Fruit fly (Drosophila melanogaster) whole organism, embryonic: ENCODE results near the gene qtc.

Source experiments
- ATbp ChIP-seq: fragments of 200-800 bp; sonication (Bioruptor generic); optimal IDR thresholded peaks from 2 replicates; lab custom pipeline; 2017; ENCODE audit warnings: missing biosample characterization, mild to moderate bottlenecking, missing genetic modification characterization, missing genetic modification reagents
- Abd-B ChIP-seq: fragments of 200-800 bp; sonication (Bioruptor generic); optimal IDR thresholded peaks from 2 replicates; lab custom pipeline; 2018; ENCODE audit warnings: missing biosample characterization, mild to moderate bottlenecking, missing genetic modification characterization, moderate library complexity
- Ada2b ChIP-seq: fragments of 200-800 bp; sonication (Bioruptor generic); IDR thresholded peaks from 2 replicates; pipeline ENCODE4 v1.3.6; 2022; ENCODE audit warnings: missing biosample characterization, missing genetic modification characterization
- CG1024 ChIP-seq: fragments of 200-800 bp; sonication (Bioruptor generic); IDR thresholded peaks from 2 replicates; pipeline ENCODE4 v1.3.6; 2022; ENCODE audit warnings: missing biosample characterization, missing genetic modification characterization
- CG10431 ChIP-seq: fragments of 200-800 bp; sonication (Bioruptor generic); optimal IDR thresholded peaks from 3 replicates; lab custom pipeline; 2018; ENCODE audit warnings: missing biosample characterization, mild to moderate bottlenecking, missing genetic modification characterization
- CG11504 ChIP-seq: fragments of 200-800 bp; sonication (Bioruptor generic); optimal IDR thresholded peaks from 3 replicates; lab custom pipeline; 2019; ENCODE audit warnings: missing biosample characterization, mild to moderate bottlenecking, missing genetic modification characterization, moderate library complexity
- CG1233 ChIP-seq: fragments of 200-800 bp; sonication (Bioruptor generic); optimal IDR thresholded peaks from 4 replicates; lab custom pipeline; 2018; ENCODE audit warnings: missing biosample characterization, mild to moderate bottlenecking, missing genetic modification characterization
- CG14014 ChIP-seq: fragments of 200-800 bp; sonication (Bioruptor generic); IDR thresholded peaks from 2 replicates; pipeline ENCODE4 v1.3.6; 2022; ENCODE audit warnings: missing biosample characterization, missing genetic modification characterization
- CG17568 ChIP-seq: fragments of 200-800 bp; sonication (Bioruptor generic); optimal IDR thresholded peaks from 2 replicates; lab custom pipeline; 2018; ENCODE audit warnings: missing biosample characterization, mild to moderate bottlenecking, missing genetic modification characterization, moderate library complexity
- CG18599 ChIP-seq: fragments of 200-800 bp; sonication (Bioruptor generic); optimal IDR thresholded peaks from 3 replicates; lab custom pipeline; 2017; ENCODE audit warnings: missing biosample characterization, missing genetic modification characterization, mild to moderate bottlenecking, moderate library complexity, missing genetic modification reagents
- CG30020 ChIP-seq: fragments of 200-800 bp; optimal IDR thresholded peaks from 2 replicates; lab custom pipeline; 2019; ENCODE audit warnings: missing biosample characterization, mild to moderate bottlenecking, missing genetic modification characterization, moderate library complexity
- CG4854 ChIP-seq: fragments of 200-800 bp; sonication (Bioruptor generic); optimal IDR thresholded peaks from 2 replicates; lab custom pipeline; 2016; ENCODE audit warnings: missing biosample characterization, missing genetic modification characterization, inconsistent platforms
- CG8290 ChIP-seq, 3 experiments: fragments of 200-800 bp; sonication (Bioruptor generic); optimal IDR thresholded peaks; 2 replicates each; lab custom pipeline; 2016 to 2019; ENCODE audit warnings: missing biosample characterization in 3 of 3, missing genetic modification characterization in 3 of 3, mild to moderate bottlenecking in 2 of 3, moderate library complexity in 1 of 3
- CG9609 ChIP-seq: fragments of 200-800 bp; sonication (Bioruptor generic); optimal IDR thresholded peaks from 3 replicates; lab custom pipeline; 2016; ENCODE audit warnings: missing biosample characterization, missing genetic modification characterization
- CG9876 ChIP-seq: fragments of 200-800 bp; sonication (Bioruptor generic); optimal IDR thresholded peaks from 2 replicates; lab custom pipeline; 2016; ENCODE audit warnings: missing biosample characterization, missing genetic modification characterization
- CG9932 ChIP-seq: fragments of 200-800 bp; sonication (Bioruptor generic); IDR thresholded peaks from 2 replicates; pipeline ENCODE4 v1.3.6; 2022; ENCODE audit warnings: missing biosample characterization, missing genetic modification characterization
- Dfd ChIP-seq, 2 experiments: fragments of >200 bp; optimal IDR thresholded peaks; 2 replicates each; lab custom pipeline; 2017; ENCODE audit warnings: missing biosample characterization in 2 of 2, missing genetic modification characterization in 2 of 2
- E2f2 ChIP-seq: fragments of 200-800 bp; sonication (Bioruptor generic); IDR thresholded peaks from 2 replicates; pipeline ENCODE4 v1.3.6; 2022; ENCODE audit warnings: missing biosample characterization, missing genetic modification characterization
- Gug ChIP-seq: fragments of 200-800 bp; sonication (Bioruptor generic); IDR thresholded peaks from 4 replicates; pipeline ENCODE4 v1.3.6; 2022; ENCODE audit warnings: missing biosample characterization, missing genetic modification characterization
- Hand ChIP-seq: fragments of 200-800 bp; sonication (Bioruptor generic); optimal IDR thresholded peaks from 2 replicates; lab custom pipeline; 2017; ENCODE audit warnings: mild to moderate bottlenecking, missing biosample characterization, missing genetic modification reagents, missing genetic modification characterization
- Hmx ChIP-seq: fragments of 200-800 bp; sonication (Bioruptor generic); optimal IDR thresholded peaks from 2 replicates; lab custom pipeline; 2016; ENCODE audit warnings: missing biosample characterization, missing genetic modification characterization
- Hr51 ChIP-seq, 2 experiments: fragments of 200-800 bp; sonication (Bioruptor generic); optimal IDR thresholded peaks; 2 replicates in 1 of 2; 3 replicates in 1 of 2; lab custom pipeline; 2016 to 2018; ENCODE audit warnings: missing biosample characterization in 2 of 2, missing genetic modification characterization in 2 of 2, mild to moderate bottlenecking in 1 of 2, moderate library complexity in 1 of 2
- Max ChIP-seq: fragments of 200-800 bp; sonication (Bioruptor generic); optimal IDR thresholded peaks from 2 replicates; lab custom pipeline; 2016; ENCODE audit warnings: missing biosample characterization, mild to moderate bottlenecking, missing genetic modification characterization
- Meics ChIP-seq: fragments of 200-800 bp; sonication (Bioruptor generic); optimal IDR thresholded peaks from 2 replicates; lab custom pipeline; 2017; ENCODE audit warnings: missing biosample characterization, mild to moderate bottlenecking, missing genetic modification characterization
- Myb ChIP-seq: fragments of 200-800 bp; sonication (Bioruptor generic); optimal IDR thresholded peaks from 2 replicates; lab custom pipeline; 2016; ENCODE audit warnings: missing biosample characterization, missing genetic modification characterization
- NK7.1 ChIP-seq: fragments of 200-800 bp; sonication (Bioruptor generic); optimal IDR thresholded peaks from 3 replicates; lab custom pipeline; 2016; ENCODE audit warnings: missing biosample characterization, missing genetic modification characterization
- Oaz ChIP-seq: fragments of 200-800 bp; sonication (Bioruptor generic); IDR thresholded peaks from 2 replicates; pipeline ENCODE4 v1.3.6; 2022; ENCODE audit warnings: missing biosample characterization, missing genetic modification characterization
- PHDP ChIP-seq: fragments of 200-800 bp; sonication (Bioruptor generic); optimal IDR thresholded peaks from 3 replicates; lab custom pipeline; 2018; ENCODE audit warnings: missing biosample characterization, mild to moderate bottlenecking, missing genetic modification characterization, moderate library complexity
- Sox102F ChIP-seq: fragments of 200-800 bp; sonication (Bioruptor generic); optimal IDR thresholded peaks from 2 replicates; lab custom pipeline; 2018; ENCODE audit warnings: missing biosample characterization, mild to moderate bottlenecking, missing genetic modification characterization, moderate library complexity
- Sry-β ChIP-seq: fragments of 200-800 bp; sonication (Bioruptor generic); optimal IDR thresholded peaks from 2 replicates; lab custom pipeline; 2018; ENCODE audit warnings: missing biosample characterization, mild to moderate bottlenecking, missing genetic modification characterization, moderate library complexity
- Stat92E ChIP-seq, 3 experiments: fragments of >200 bp in 2 of 3; fragments of 200-800 bp in 1 of 3; sonication (Bioruptor generic) in 1 of 3; optimal IDR thresholded peaks; 2 replicates each; lab custom pipeline; 2017 to 2019; ENCODE audit warnings: missing biosample characterization in 3 of 3, missing genetic modification characterization in 3 of 3, mild to moderate bottlenecking in 1 of 3, moderate library complexity in 1 of 3
- ac ChIP-seq: fragments of 200-800 bp; sonication (Bioruptor generic); optimal IDR thresholded peaks from 3 replicates; lab custom pipeline; 2017; ENCODE audit warnings: missing biosample characterization, mild to moderate bottlenecking, missing genetic modification characterization
- cas ChIP-seq: fragments of 200-800 bp; sonication (Bioruptor generic); IDR thresholded peaks from 2 replicates; pipeline ENCODE4 v1.3.6; 2022; ENCODE audit warnings: missing biosample characterization, missing genetic modification characterization
- cg ChIP-seq: fragments of 200-800 bp; sonication (Bioruptor generic); optimal IDR thresholded peaks from 3 replicates; lab custom pipeline; 2019; ENCODE audit warnings: missing biosample characterization, mild to moderate bottlenecking, missing genetic modification characterization, moderate library complexity
- ci ChIP-seq: fragments of 200-800 bp; sonication (Bioruptor generic); IDR thresholded peaks from 3 replicates; pipeline ENCODE4 v1.3.6; 2022; ENCODE audit warnings: missing biosample characterization, missing genetic modification characterization
- eve ChIP-seq, 2 experiments: fragments of >200 bp; optimal IDR thresholded peaks; 2 replicates each; lab custom pipeline; 2017; ENCODE audit warnings: missing biosample characterization in 2 of 2, missing genetic modification characterization in 2 of 2
- lilli ChIP-seq: fragments of 200-800 bp; sonication (Bioruptor generic); optimal IDR thresholded peaks from 3 replicates; lab custom pipeline; 2016; ENCODE audit warnings: missing biosample characterization, missing genetic modification characterization
- lola ChIP-seq, 3 experiments: fragments of >200 bp in 2 of 3; fragments of 200-800 bp in 1 of 3; sonication (Bioruptor generic) in 1 of 3; optimal IDR thresholded peaks; 2 replicates each; lab custom pipeline; 2017 to 2019; ENCODE audit warnings: missing biosample characterization in 3 of 3, missing genetic modification characterization in 3 of 3, mild to moderate bottlenecking in 1 of 3, moderate library complexity in 1 of 3
- mld ChIP-seq: fragments of 200-800 bp; sonication (Bioruptor generic); IDR thresholded peaks from 3 replicates; pipeline ENCODE4 v1.3.6; 2022; ENCODE audit warnings: missing biosample characterization, missing genetic modification characterization; ENCODE audit not compliant: partially characterized antibody
- nerfin-1 ChIP-seq: fragments of 200-800 bp; sonication (Bioruptor generic); optimal IDR thresholded peaks from 3 replicates; lab custom pipeline; 2019; ENCODE audit warnings: missing biosample characterization, mild to moderate bottlenecking, missing genetic modification characterization, moderate library complexity
- pita ChIP-seq: fragments of 200-800 bp; sonication (Bioruptor generic); optimal IDR thresholded peaks from 2 replicates; lab custom pipeline; 2017; ENCODE audit warnings: missing biosample characterization, mild to moderate bottlenecking, missing genetic modification characterization
- pzg ChIP-seq: fragments of 200-800 bp; sonication (Bioruptor generic); optimal IDR thresholded peaks from 3 replicates; lab custom pipeline; 2018; ENCODE audit warnings: missing biosample characterization, mild to moderate bottlenecking, missing genetic modification characterization, moderate library complexity
- ro ChIP-seq: fragments of 200-800 bp; sonication (Bioruptor generic); IDR thresholded peaks from 2 replicates; pipeline ENCODE4 v1.3.6; 2022; ENCODE audit warnings: missing biosample characterization, missing genetic modification characterization
- sna ChIP-seq: fragments of 200-800 bp; sonication (Bioruptor generic); IDR thresholded peaks from 2 replicates; pipeline ENCODE4 v1.3.6; 2022; ENCODE audit warnings: missing biosample characterization, missing genetic modification characterization; ENCODE audit not compliant: partially characterized antibody
- stwl ChIP-seq: fragments of 200-800 bp; sonication (Bioruptor generic); optimal IDR thresholded peaks from 3 replicates; lab custom pipeline; 2018; ENCODE audit warnings: missing biosample characterization, mild to moderate bottlenecking, missing genetic modification characterization, moderate library complexity
- tin ChIP-seq: fragments of 200-800 bp; sonication (Bioruptor generic); optimal IDR thresholded peaks from 3 replicates; lab custom pipeline; 2016; ENCODE audit warnings: missing biosample characterization, missing genetic modification characterization
- ttk ChIP-seq: fragments of 200-800 bp; sonication (Bioruptor generic); IDR thresholded peaks from 2 replicates; pipeline ENCODE4 v2.1.2; 2022; ENCODE audit warnings: missing biosample characterization, missing genetic modification characterization
- vfl ChIP-seq: fragments of 200-800 bp; sonication (Bioruptor generic); optimal IDR thresholded peaks from 2 replicates; lab custom pipeline; 2016; ENCODE audit warnings: missing biosample characterization, missing genetic modification characterization
- z ChIP-seq: fragments of 200-800 bp; sonication (Bioruptor generic); IDR thresholded peaks from 3 replicates; pipeline ENCODE4 v1.3.6; 2022; ENCODE audit warnings: missing biosample characterization, missing genetic modification characterization

qtc gene

dm6 chr2L:5113480-5114118 is 53.0 kb downstream of the qtc start:
- TF ChIP-seq nerfin-1 (tag; lab: Kevin White, UChicago) (peak; percentile 7), Max (GFP tag; lab: Kevin White, UChicago) (no peak), CG4854 (GFP tag; lab: Kevin White, UChicago) (no peak), CG18599 (GFP tag; lab: Kevin White, UChicago) (peak; percentile 23), ac (GFP tag; lab: Kevin White, UChicago) (no peak), Hand (GFP tag; lab: Kevin White, UChicago) (no peak), CG1233 (GFP tag; lab: Kevin White, UChicago) (peak; percentile 6), E2f2 (GFP tag; lab: Robert Waterston, UW) (peak; percentile 24; the same call in 1 of the 2 replicates), pzg (GFP tag; lab: Kevin White, UChicago) (no peak), Gug (no peak), Hr51 (GFP tag; optimal IDR thresholded peaks at IDR 0.05; lab: Kevin White, UChicago) (peak in 1 of 2 experiments; percentile 2), CG9876 (GFP tag; lab: Kevin White, UChicago) (no peak), CG14014 (peak; percentile 38; the same call in 1 of the 2 replicates), cas (GFP tag; lab: Robert Waterston, UW) (no peak), Stat92E (GFP tag; optimal IDR thresholded peaks at IDR 0.05; lab: Kevin White, UChicago) (no peak), Oaz (no peak), PHDP (tag; lab: Kevin White, UChicago) (peak; percentile 19), mld (no peak), Meics (GFP tag; lab: Kevin White, UChicago) (peak; percentile 12), lola (GFP tag; optimal IDR thresholded peaks at IDR 0.05; lab: Kevin White, UChicago) (no peak), CG1024 (no peak), z (GFP tag; lab: Robert Waterston, UW) (no peak), CG10431 (GFP tag; lab: Kevin White, UChicago) (no peak), Dfd (GFP tag; optimal IDR thresholded peaks at IDR 0.05; lab: Kevin White, UChicago) (no peak), stwl (tag; lab: Kevin White, UChicago) (no peak), CG30020 (no peak), Ada2b (GFP tag; lab: Robert Waterston, UW) (no peak), CG9932 (no peak), CG9609 (GFP tag; lab: Kevin White, UChicago) (no peak), Abd-B (no peak), NK7.1 (no peak), Sox102F (GFP tag; lab: Kevin White, UChicago) (peak; percentile 3), vfl (GFP tag; lab: Kevin White, UChicago) (no peak), CG17568 (GFP tag; lab: Kevin White, UChicago) (peak; percentile 12), CG8290 (GFP tag; optimal IDR thresholded peaks at IDR 0.05; lab: Kevin White, UChicago) (no peak), CG8290 (tag; optimal IDR thresholded peaks at IDR 0.05; lab: Kevin White, UChicago) (peak in 1 of 2 experiments; percentile 48), CG11504 (tag; lab: Kevin White, UChicago) (peak; percentile 28), ttk (no peak), cg (GFP tag; lab: Kevin White, UChicago) (no peak), tin (GFP tag; lab: Kevin White, UChicago) (no peak), lilli (no peak), Hmx (GFP tag; lab: Kevin White, UChicago) (no peak), ro (no peak), Myb (GFP tag; lab: Kevin White, UChicago) (no peak), pita (GFP tag; lab: Kevin White, UChicago) (no peak), ci (GFP tag; lab: Robert Waterston, UW) (no peak), eve (GFP tag; optimal IDR thresholded peaks at IDR 0.05; lab: Kevin White, UChicago) (no peak), sna (GFP tag; lab: Robert Waterston, UW) (no peak), Sry-β (no peak), ATbp (GFP tag; lab: Kevin White, UChicago) (peak; percentile 32)
